Worm (Caenorhabditis elegans): Measurements from ENCODE around the gene osm-12.

osm-12 gene

DNA sequence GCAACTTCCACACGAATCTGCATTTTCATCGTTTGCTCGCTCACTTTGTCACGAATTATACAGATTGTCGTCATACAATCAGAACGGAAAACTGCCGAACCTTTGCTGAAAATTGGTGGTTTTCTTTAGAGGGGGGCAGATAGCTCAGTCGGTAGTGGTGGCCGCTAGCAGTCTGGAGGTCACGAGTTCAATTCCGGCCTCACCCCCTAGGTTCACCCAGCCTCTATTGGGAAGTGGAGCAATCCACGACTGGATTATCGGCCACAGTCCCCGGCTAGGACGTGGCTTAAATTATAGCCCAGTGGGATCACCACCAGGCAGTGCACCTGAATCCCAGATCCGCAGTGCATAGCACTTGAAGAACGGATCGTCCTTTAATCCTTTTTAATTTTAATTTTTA, 9.7 kb downstream of the osm-12 start:
- peak; percentile 27; the same call in 1 of the 2 replicates for TF ChIP-seq D2030.7 (GFP tag; IDR thresholded peaks at IDR 0.05)
- TF ChIP-seq rpc-1 (optimal IDR thresholded peaks at IDR 0.05) = peak; percentile 9
- peak; percentile 68 for TF ChIP-seq rpc-1 (tag; optimal IDR thresholded peaks at IDR 0.05)
- 0 out of 2 replicates have a peak, but pooled peaks have one; percentile 55 for TF ChIP-seq nfyb-1 (GFP tag; IDR thresholded peaks at IDR 0.05)
- TF ChIP-seq tbp1 (GFP tag; optimal IDR thresholded peaks at IDR 0.05) = peak; percentile 76
- TF ChIP-seq B0261.1 (tag; optimal IDR thresholded peaks at IDR 0.05) = peak; percentile 46
- TF ChIP-seq lin-26 (GFP tag; IDR thresholded peaks at IDR 0.05) = 0 out of 2 replicates have a peak, but pooled peaks have one; percentile 67

DNA sequence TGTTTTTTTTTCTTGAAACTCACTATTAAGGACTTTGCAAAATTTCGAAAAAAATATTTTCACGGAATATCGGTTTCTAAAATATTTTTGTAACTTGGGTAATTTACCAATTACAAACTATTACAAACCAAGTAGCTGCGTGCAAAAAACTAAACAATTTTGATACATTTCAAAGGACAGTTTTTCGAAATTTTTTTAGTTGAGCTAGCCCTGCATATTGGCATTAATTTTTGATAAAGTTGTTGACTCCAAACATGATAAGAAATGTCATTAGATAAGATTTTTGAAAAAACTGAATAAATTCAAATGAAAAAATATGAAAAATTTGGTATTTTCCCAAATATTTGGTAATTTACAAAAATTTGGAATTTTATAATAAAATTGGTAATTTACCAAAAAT, 14.1 kb downstream of the osm-12 start:
- TF ChIP-seq T26A5.8 (tag; optimal IDR thresholded peaks at IDR 0.05) = no peak

DNA sequence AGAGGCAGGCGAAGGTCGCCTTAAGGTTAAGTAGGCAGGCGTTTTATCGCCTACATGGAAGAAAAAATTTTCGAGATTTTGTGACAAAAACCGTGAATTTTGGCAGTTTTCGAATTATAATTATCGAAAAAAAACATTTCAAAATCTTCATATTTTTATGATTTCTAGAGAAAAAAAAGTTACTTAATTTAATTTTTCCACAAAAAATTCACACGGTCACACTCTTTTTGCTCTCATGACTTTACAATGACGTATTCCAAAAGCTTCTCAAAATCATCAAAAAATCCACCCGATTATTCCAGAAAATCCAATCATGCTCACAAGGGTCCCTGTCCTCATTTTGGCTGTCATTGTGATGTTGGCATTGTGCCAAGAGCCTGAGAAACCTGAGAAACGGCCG, 16.2 kb downstream of the osm-12 start, which contains the start of gene lury-1:
Gene lury-1 (plus strand): TSS at position 301 of the 400 bp plus-strand sequence.
- TF ChIP-seq ztf-28 (GFP tag; IDR thresholded peaks at IDR 0.05) (no peak), nhr-80 (tag; optimal IDR thresholded peaks at IDR 0.05) (no peak), madf-10 (tag; optimal IDR thresholded peaks at IDR 0.05) (no peak), hmg-1.2 (GFP tag; IDR thresholded peaks at IDR 0.05) (no peak), fkh-3 (tag; optimal IDR thresholded peaks at IDR 0.05) (no peak), F57C9.4 (tag; optimal IDR thresholded peaks at IDR 0.05) (no peak), repo-1 (tag; optimal IDR thresholded peaks at IDR 0.05) (no peak), lir-1 (GFP tag; conservative IDR thresholded peaks at IDR 0.05) (no peak), efl-1 (GFP tag; optimal IDR thresholded peaks at IDR 0.05) (no peak), Y56A3A.18 (GFP tag; IDR thresholded peaks at IDR 0.05) (no peak), sea-2 (GFP tag; IDR thresholded peaks at IDR 0.05) (no peak), B0336.3 (GFP tag; IDR thresholded peaks at IDR 0.05) (no peak), ceh-27 (GFP tag; optimal IDR thresholded peaks at IDR 0.05) (no peak), ztf-3 (GFP tag; optimal IDR thresholded peaks at IDR 0.05) (no peak), somi-1 (GFP tag; optimal IDR thresholded peaks at IDR 0.05) (no peak), hsf-1 (GFP tag; IDR thresholded peaks at IDR 0.05) (no peak), tbx-9 (tag; optimal IDR thresholded peaks at IDR 0.05; ENCODE audit: borderline replicate concordance) (no peak)

DNA sequence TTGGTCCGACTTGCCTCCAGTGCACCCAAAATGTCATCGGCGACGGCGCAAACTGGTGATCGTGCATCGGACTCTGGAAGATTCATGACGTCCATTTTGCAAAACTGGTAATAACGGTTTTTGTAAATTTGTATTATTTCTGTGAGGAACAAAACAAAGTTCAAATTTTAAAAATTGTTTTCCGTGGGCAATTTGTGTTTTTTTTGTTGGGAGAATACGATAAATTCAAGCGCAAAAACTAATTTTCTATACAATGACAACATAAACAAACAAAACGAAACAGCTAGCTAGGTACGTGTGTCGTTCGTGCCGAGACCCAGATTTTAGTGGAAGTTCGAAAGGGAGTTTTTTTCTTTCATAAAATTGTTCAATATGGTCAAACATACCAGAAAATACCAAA, 19.4 kb downstream of the osm-12 start, which contains the start of gene Y75B8A.10:
Gene Y75B8A.10 (minus strand): TSS at position 101 of the 400 bp plus-strand sequence.
- TF ChIP-seq akir-1 (GFP tag; optimal IDR thresholded peaks at IDR 0.05) = no peak
- no peak for TF ChIP-seq ztf-28 (GFP tag; IDR thresholded peaks at IDR 0.05)
- no peak for TF ChIP-seq lin-54 (GFP tag; optimal IDR thresholded peaks at IDR 0.05)
- TF ChIP-seq hrde-1 (tag; optimal IDR thresholded peaks at IDR 0.05; ENCODE audit: borderline replicate concordance) = no peak
- no peak for TF ChIP-seq bed-1 (GFP tag; IDR thresholded peaks at IDR 0.05)
- TF ChIP-seq rpc-1 (optimal IDR thresholded peaks at IDR 0.05) = no peak
- TF ChIP-seq rpc-1 (tag; optimal IDR thresholded peaks at IDR 0.05) = no peak
- TF ChIP-seq F39B2.1 (GFP tag; IDR thresholded peaks at IDR 0.05) = no peak
- no peak for TF ChIP-seq snpc-4 (GFP tag; optimal IDR thresholded peaks at IDR 0.05)
- no peak for TF ChIP-seq snpc-4 (tag; optimal IDR thresholded peaks at IDR 0.05)
- TF ChIP-seq F22D6.2 (tag; optimal IDR thresholded peaks at IDR 0.05) = no peak
- no peak for TF ChIP-seq K12H6.12 (tag; optimal IDR thresholded peaks at IDR 0.05)
- TF ChIP-seq lir-1 (GFP tag; conservative IDR thresholded peaks at IDR 0.05) = no peak
- TF ChIP-seq attf-6 (GFP tag; IDR thresholded peaks at IDR 0.05) = no peak
- TF ChIP-seq sptf-2 (GFP tag; optimal IDR thresholded peaks at IDR 0.05) = no peak
- no peak for TF ChIP-seq B0336.3 (GFP tag; IDR thresholded peaks at IDR 0.05)
- no peak for TF ChIP-seq somi-1 (GFP tag; optimal IDR thresholded peaks at IDR 0.05)
- no peak for TF ChIP-seq mes-4 (tag; optimal IDR thresholded peaks at IDR 0.05)
- TF ChIP-seq ztf-26 (tag; optimal IDR thresholded peaks at IDR 0.05) = no peak
- TF ChIP-seq madf-3 (GFP tag; IDR thresholded peaks at IDR 0.05) = no peak
